Fruit fly (Drosophila melanogaster): Measurements from ENCODE around the gene CG12502.

CG12502 gene

DNA sequence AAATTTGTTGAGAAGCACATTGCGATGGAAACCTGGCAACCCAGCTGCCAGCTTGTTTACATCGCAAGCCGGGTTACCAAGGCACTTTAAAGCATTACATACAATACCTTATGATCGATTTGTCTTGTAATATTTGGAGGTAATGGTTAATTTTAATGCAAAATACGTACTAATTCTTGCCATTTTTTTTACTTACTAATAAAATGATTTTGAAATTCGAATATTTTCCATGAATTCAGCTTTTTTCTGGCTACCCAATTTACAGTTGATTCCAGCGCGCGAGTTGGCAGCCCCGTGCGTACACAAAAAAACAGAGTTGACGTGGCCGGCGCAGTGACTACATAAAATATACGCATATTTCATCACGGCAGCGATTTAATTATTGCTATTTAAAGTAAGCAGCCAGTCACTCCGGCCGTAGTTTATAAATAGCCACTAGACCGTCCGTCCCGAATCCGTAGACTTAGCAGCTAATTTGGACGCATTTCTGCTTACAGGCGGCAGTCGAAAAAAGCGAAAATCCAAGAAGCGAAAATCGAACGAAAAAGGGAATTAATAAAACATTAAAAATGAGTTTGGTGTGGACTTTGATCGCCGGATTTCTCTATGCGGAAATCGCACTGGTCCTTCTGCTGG lies 27.5 kb upstream of the CG12502 start, which contains the start of the genes CG13901 and CG13887 (continued):
- TF ChIP-seq CG12219 (GFP tag; optimal IDR thresholded peaks at IDR 0.05), result peak; percentile 79
- TF ChIP-seq CG32772 (GFP tag; IDR thresholded peaks at IDR 0.05), result peak; percentile 83
- TF ChIP-seq ara (GFP tag; IDR thresholded peaks at IDR 0.05), result peak; percentile 78
- TF ChIP-seq ham (GFP tag; IDR thresholded peaks at IDR 0.05), result peak; percentile 76
- TF ChIP-seq slou (GFP tag; optimal IDR thresholded peaks at IDR 0.05), result peak; percentile 86
- TF ChIP-seq Dll (GFP tag; IDR thresholded peaks at IDR 0.05; ENCODE audit: partially characterized antibody), result peak; percentile 59; the same call in 2 of the 4 replicates
- TF ChIP-seq D (optimal IDR thresholded peaks at IDR 0.05), result no peak
- peak; percentile 76 for TF ChIP-seq D (GFP tag; optimal IDR thresholded peaks at IDR 0.05)
- TF ChIP-seq gt (GFP tag; IDR thresholded peaks at IDR 0.05), result 0 out of 2 replicates have a peak, but pooled peaks have one; percentile 40
- peak; percentile 97 for TF ChIP-seq lilli (GFP tag; optimal IDR thresholded peaks at IDR 0.05)
- TF ChIP-seq gsb-n (tag; optimal IDR thresholded peaks at IDR 0.05), result peak; percentile 76
- TF ChIP-seq Aef1 (GFP tag; IDR thresholded peaks at IDR 0.05), result peak; percentile 86
- no peak for TF ChIP-seq Hr39 (optimal IDR thresholded peaks at IDR 0.05)
- TF ChIP-seq ash1 (GFP tag; optimal IDR thresholded peaks at IDR 0.05), result peak; percentile 33
- TF ChIP-seq GATAe (GFP tag; conservative IDR thresholded peaks at IDR 0.05), result no peak
- peak; percentile 84 for TF ChIP-seq CG33557 (GFP tag; optimal IDR thresholded peaks at IDR 0.05)
- TF ChIP-seq stwl (tag; optimal IDR thresholded peaks at IDR 0.05), result peak; percentile 93
- TF ChIP-seq CG8765 (GFP tag; IDR thresholded peaks at IDR 0.05), result peak; percentile 54
- peak; percentile 87 for TF ChIP-seq Fer2 (tag; optimal IDR thresholded peaks at IDR 0.05)
- TF ChIP-seq CG3838 (GFP tag; optimal IDR thresholded peaks at IDR 0.05), result peak; percentile 63
- TF ChIP-seq Lim3 (GFP tag; IDR thresholded peaks at IDR 0.05), result peak; percentile 54; the same call in 1 of the 2 replicates
- peak; percentile 87 for TF ChIP-seq CG17359 (tag; optimal IDR thresholded peaks at IDR 0.05)
- peak; percentile 82 for TF ChIP-seq stc (GFP tag; IDR thresholded peaks at IDR 0.05)
- TF ChIP-seq ac (GFP tag; optimal IDR thresholded peaks at IDR 0.05), result no peak
- peak; percentile 87 for TF ChIP-seq CG3995 (GFP tag; optimal IDR thresholded peaks at IDR 0.05)
- peak; percentile 92 for TF ChIP-seq chn (GFP tag; optimal IDR thresholded peaks at IDR 0.05)
- peak; percentile 95 for TF ChIP-seq CG9932 (GFP tag; IDR thresholded peaks at IDR 0.05)
- peak; percentile 54; the same call in 1 of the 2 replicates for TF ChIP-seq gsb (GFP tag; IDR thresholded peaks at IDR 0.05)
- TF ChIP-seq CG13775 (GFP tag; optimal IDR thresholded peaks at IDR 0.05), result peak; percentile 89
- no peak for TF ChIP-seq CG7745 (tag; optimal IDR thresholded peaks at IDR 0.05)
- peak; percentile 77 for TF ChIP-seq NK7.1 (GFP tag; optimal IDR thresholded peaks at IDR 0.05)
- TF ChIP-seq grn (GFP tag; optimal IDR thresholded peaks at IDR 0.05), result no peak
- peak; percentile 78 for TF ChIP-seq pb (GFP tag; optimal IDR thresholded peaks at IDR 0.05)
- peak; percentile 59; the same call in 1 of the 2 replicates for TF ChIP-seq CG43689 (GFP tag; IDR thresholded peaks at IDR 0.05)
- peak; percentile 83 for TF ChIP-seq gcm (GFP tag; optimal IDR thresholded peaks at IDR 0.05)
- TF ChIP-seq ken (GFP tag; IDR thresholded peaks at IDR 0.05), result peak; percentile 87
- peak; percentile 90 for TF ChIP-seq CG10147 (GFP tag; optimal IDR thresholded peaks at IDR 0.05)
- peak; percentile 92 for TF ChIP-seq sug (tag; optimal IDR thresholded peaks at IDR 0.05)
- peak; percentile 45 for TF ChIP-seq CG6654 (GFP tag; optimal IDR thresholded peaks at IDR 0.05)
- no peak for TF ChIP-seq Trl (optimal IDR thresholded peaks at IDR 0.05)
- TF ChIP-seq Trl (GFP tag; optimal IDR thresholded peaks at IDR 0.05), result peak; percentile 94
- TF ChIP-seq jumu (GFP tag; optimal IDR thresholded peaks at IDR 0.05), result peak; percentile 92
- peak; percentile 67; the same call in 1 of the 3 replicates for TF ChIP-seq C15 (GFP tag; IDR thresholded peaks at IDR 0.05)
- TF ChIP-seq lab (GFP tag; optimal IDR thresholded peaks at IDR 0.05), result peak; percentile 94
- TF ChIP-seq CG1792 (GFP tag; optimal IDR thresholded peaks at IDR 0.05), result peak; percentile 85
- peak; percentile 72 for TF ChIP-seq CG5245 (GFP tag; optimal IDR thresholded peaks at IDR 0.05)
- TF ChIP-seq MTF-1 (GFP tag; optimal IDR thresholded peaks at IDR 0.05; ENCODE audit: borderline replicate concordance), result peak; percentile 23
- TF ChIP-seq Med (GFP tag), result peak; percentile 97
- TF ChIP-seq CG4820 (GFP tag; optimal IDR thresholded peaks at IDR 0.05), result peak; percentile 91
- TF ChIP-seq HmgD (GFP tag; optimal IDR thresholded peaks at IDR 0.05), result peak; percentile 89
- TF ChIP-seq CG10274 (GFP tag; optimal IDR thresholded peaks at IDR 0.05), result peak; percentile 58
